Worm (Caenorhabditis elegans) whole organism, young adult: ENCODE data around the gene mdf-2.

Experiments used
- nfya-1 ChIP-seq: sonication (generic microtip); optimal IDR thresholded peaks from 2 replicates; lab custom pipeline; 2017; ENCODE audit warnings: antibody characterized with exemption, missing compliant biosample characterization, missing genetic modification characterization, borderline replicate concordance; ENCODE audit not compliant: insufficient read depth
- rcor-1 ChIP-seq: fragments of 200-800 bp; sonication (Bioruptor generic); IDR thresholded peaks from 2 replicates; pipeline ENCODE4 v1.3.6; 2022; ENCODE audit warnings: missing genetic modification reagents, missing genetic modification characterization, missing compliant biosample characterization

ce11 chrIV:2599634-2600033 is 41.3 kb downstream of the mdf-2 start:
- TF ChIP-seq nfya-1 (tag; lab: Kevin White, UChicago): no peak
- no peak for TF ChIP-seq rcor-1 (GFP tag; lab: Robert Waterston, UW)
